Worm (Caenorhabditis elegans) whole organism, young adult: ENCODE measurements around the gene srbc-39.

Source experiments
- C06A6.2 ChIP-seq: fragments of 200-800 bp; sonication (Bioruptor generic); conservative IDR thresholded peaks from 2 replicates; pipeline ENCODE4 v1.3.6; 2022; ENCODE audit warnings: missing genetic modification characterization, missing compliant biosample characterization
- F49E8.2 ChIP-seq: sonication (generic microtip); optimal IDR thresholded peaks from 3 replicates; lab custom pipeline; 2017; ENCODE audit warnings: missing genetic modification characterization, mild to moderate bottlenecking, missing compliant biosample characterization, antibody characterized with exemption, moderate library complexity; ENCODE audit not compliant: insufficient read depth
- F55B11.4 ChIP-seq: sonication (generic microtip); optimal IDR thresholded peaks from 2 replicates; lab custom pipeline; 2016; ENCODE audit warnings: missing compliant biosample characterization, missing genetic modification characterization, borderline replicate concordance; ENCODE audit not compliant: insufficient read depth
- Y53G8AR.9 ChIP-seq: fragments of 200-800 bp; sonication (Bioruptor generic); conservative IDR thresholded peaks from 2 replicates; pipeline ENCODE4 v1.3.6; 2022; ENCODE audit warnings: missing genetic modification reagents, missing genetic modification characterization, missing compliant biosample characterization
- attf-6 ChIP-seq: fragments of 200-800 bp; sonication (Bioruptor generic); IDR thresholded peaks from 2 replicates; pipeline ENCODE4 v1.3.6; 2022; ENCODE audit warnings: missing genetic modification reagents, missing genetic modification characterization, missing compliant biosample characterization
- nhr-27 ChIP-seq: fragments of 200-800 bp; sonication (Bioruptor generic); optimal IDR thresholded peaks from 2 replicates; lab custom pipeline; 2018; ENCODE audit warnings: mild to moderate bottlenecking, missing genetic modification characterization, moderate library complexity, missing compliant biosample characterization
- snpc-4 ChIP-seq, 5 experiments: fragments of 150-350 bp in 1 of 5; sonication (generic microtip) in 4 of 5; optimal IDR thresholded peaks; 2 replicates each; lab custom pipeline; 2014 to 2018; ENCODE audit warnings: missing genetic modification characterization in 5 of 5, missing biosample characterization in 3 of 5, antibody characterized with exemption in 2 of 5, mild to moderate bottlenecking in 2 of 5, missing compliant biosample characterization in 2 of 5, missing genotype in 2 of 5, moderate library complexity in 2 of 5, missing genetic modification reagents in 1 of 5
- sptf-2 ChIP-seq: fragments of 200-800 bp; sonication (Bioruptor generic); optimal IDR thresholded peaks from 2 replicates; lab custom pipeline; 2018; ENCODE audit warnings: mild to moderate bottlenecking, missing genetic modification characterization, missing compliant biosample characterization
- unc-62 ChIP-seq: fragments of 150-350 bp; optimal IDR thresholded peaks from 2 replicates; lab custom pipeline; 2014; ENCODE audit warnings: missing biosample characterization, missing genetic modification reagents, missing genetic modification characterization

DNA sequence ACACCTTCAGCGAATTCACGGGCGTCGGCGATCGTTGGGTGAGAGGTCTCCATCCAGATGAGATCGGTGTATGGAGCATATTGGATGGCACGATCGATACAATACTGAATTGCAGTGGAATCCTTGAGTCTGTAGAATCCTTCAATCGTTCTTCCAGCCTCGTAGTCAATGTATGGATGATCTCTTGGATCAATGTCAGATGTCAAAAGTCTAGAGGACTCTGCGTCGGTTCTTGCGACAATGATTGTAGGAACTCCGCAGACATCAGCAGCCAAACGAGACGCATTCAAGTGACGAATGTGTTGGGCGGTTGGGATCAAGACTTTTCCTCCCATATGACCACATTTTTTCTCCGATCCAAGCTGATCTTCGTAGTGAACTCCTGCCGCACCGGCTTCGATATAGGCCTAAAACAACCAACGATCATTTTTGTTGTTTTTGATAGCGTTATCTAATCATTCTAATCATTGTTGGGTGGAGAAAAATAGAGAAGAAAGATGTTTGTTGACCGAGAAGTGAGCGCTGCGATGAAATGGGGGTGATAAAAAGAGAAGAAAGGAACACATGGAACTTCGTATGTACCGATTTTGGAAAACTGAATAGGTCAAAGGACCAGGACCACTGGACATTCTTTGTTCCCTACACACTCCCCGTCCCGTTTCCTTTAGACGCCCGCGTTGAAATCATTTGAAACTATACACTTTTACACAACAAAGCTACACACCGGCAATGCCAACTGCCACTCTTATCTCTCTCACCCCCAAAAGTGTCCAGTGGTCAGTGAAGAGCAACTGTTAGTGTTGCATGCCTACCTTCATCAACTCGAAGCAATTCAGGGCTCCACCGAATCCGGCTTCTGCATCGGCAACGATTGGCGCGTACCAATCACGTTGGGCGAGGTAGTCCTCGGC is 17.9 kb downstream of the srbc-39 start:
- peak; percentile 35; the same call in 1 of the 2 replicates for TF ChIP-seq Y53G8AR.9
- TF ChIP-seq attf-6, result no peak
- TF ChIP-seq C06A6.2 (GFP tag; lab: Robert Waterston, UW), result no peak
- no peak for TF ChIP-seq unc-62 (GFP tag; lab: Kevin White, UChicago)
- TF ChIP-seq F55B11.4 (tag; lab: Kevin White, UChicago), result no peak
- TF ChIP-seq nhr-27 (tag; lab: Kevin White, UChicago), result no peak
- no peak for TF ChIP-seq snpc-4 (GFP tag; optimal IDR thresholded peaks at IDR 0.05; lab: Kevin White, UChicago)
- TF ChIP-seq snpc-4 (tag; optimal IDR thresholded peaks at IDR 0.05; lab: Kevin White, UChicago), result no peak
- no peak for TF ChIP-seq F49E8.2 (tag; lab: Kevin White, UChicago)
- TF ChIP-seq sptf-2 (GFP tag; lab: Kevin White, UChicago), result no peak
